Worm (Caenorhabditis elegans) whole organism, L4/young adult: Measurements from ENCODE around the gene cyp-35B3.

Experiments
- W03F9.2 ChIP-seq: fragments of 150-350 bp; optimal IDR thresholded peaks from 2 replicates; lab custom pipeline; 2014; ENCODE audit warnings: missing biosample characterization, missing genetic modification characterization
- him-1 ChIP-seq: sonication (generic microtip); optimal IDR thresholded peaks from 2 replicates; lab custom pipeline; 2016; ENCODE audit warnings: missing genotype, missing genetic modification reagents, missing genetic modification characterization, missing compliant biosample characterization

DNA sequence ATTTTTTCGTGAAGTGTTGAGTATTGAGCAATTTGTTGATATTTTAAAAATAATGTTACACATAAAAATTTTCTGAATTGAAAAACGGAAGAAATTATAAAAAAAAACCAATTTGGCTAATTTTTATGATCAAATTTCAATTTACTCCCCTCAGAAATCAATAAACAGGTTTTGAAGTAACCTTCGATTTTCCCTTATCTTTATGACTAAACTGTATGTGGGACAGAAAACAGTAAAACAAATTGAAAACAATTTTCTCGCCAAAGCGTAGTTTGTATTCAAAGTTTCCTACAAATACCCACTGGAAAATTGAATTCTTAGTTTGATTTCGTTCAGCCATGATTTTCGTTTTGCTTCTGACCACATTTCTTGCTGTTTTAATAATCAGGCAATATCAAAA is 6.4 kb upstream of the cyp-35B3 start, which contains the start of gene cyp-35B1:
- TF ChIP-seq him-1 (no peak), W03F9.2 (tag; lab: Kevin White, UChicago) (no peak)
